Worm (Caenorhabditis elegans): ENCODE data around the gene sdf-9.

DNA sequence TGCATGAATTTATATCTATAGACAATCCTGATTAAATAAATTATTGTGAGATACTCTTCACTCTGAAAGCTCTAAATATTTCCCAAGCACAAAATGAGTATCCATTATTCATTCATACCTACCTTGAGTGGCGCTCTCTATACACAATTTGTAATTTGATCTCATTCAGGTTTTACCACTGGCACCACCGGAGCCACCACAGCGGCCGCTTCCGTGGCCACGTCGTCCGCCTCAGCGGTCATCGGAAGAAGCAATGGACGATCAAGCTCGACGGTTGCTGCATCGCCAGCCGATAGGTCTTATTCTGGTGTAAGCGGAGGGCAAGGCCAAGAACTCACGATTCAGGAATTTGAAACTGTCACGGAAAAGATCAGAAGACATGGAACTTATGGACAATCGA, 40.8 kb upstream of the sdf-9 start:
- TF ChIP-seq pha-4 (GFP tag; IDR thresholded peaks at IDR 0.05) (no peak), pha-4 (tag; optimal IDR thresholded peaks at IDR 0.05) (no peak), snpc-4 (tag; optimal IDR thresholded peaks at IDR 0.05) (no peak), ZK546.5 (tag; optimal IDR thresholded peaks at IDR 0.05) (no peak), jun-1 (tag; optimal IDR thresholded peaks at IDR 0.05) (no peak), Y48G9A.11 (GFP tag; IDR thresholded peaks at IDR 0.05) (no peak), ces-1 (GFP tag; optimal IDR thresholded peaks at IDR 0.05) (no peak), unc-62 (GFP tag; optimal IDR thresholded peaks at IDR 0.05 in 1 of 2) (no peak), unc-62 (tag; optimal IDR thresholded peaks at IDR 0.05) (no peak)
